Worm (Caenorhabditis elegans) whole organism, L4 larva: ENCODE data around the gene srf-3.
A peak's percentile ranks its signal among the peaks of the same experiment; 100 is the strongest.

ENCODE experiments used
- F44E2.7 ChIP-seq: fragments of 200-800 bp; sonication (Bioruptor generic); IDR thresholded peaks from 2 replicates; pipeline ENCODE4 v2.1.2; 2022; ENCODE audit warnings: missing genetic modification characterization, missing compliant biosample characterization
- daf-16 ChIP-seq, 3 experiments: sonication (generic microtip); optimal IDR thresholded peaks; 2 replicates each; lab custom pipeline; 2016 to 2017; ENCODE audit warnings: missing genetic modification characterization in 3 of 3, missing genetic modification reagents in 3 of 3, mild to moderate bottlenecking in 2 of 3, missing compliant biosample characterization in 2 of 3, missing biosample characterization in 1 of 3, moderate library complexity in 1 of 3
- dmd-6 ChIP-seq: fragments of 200-800 bp; sonication (Bioruptor generic); IDR thresholded peaks from 2 replicates; pipeline ENCODE4 v1.3.6; 2022; ENCODE audit warnings: missing genetic modification reagents, missing genetic modification characterization, missing compliant biosample characterization
- dve-1 ChIP-seq: sonication (generic microtip); optimal IDR thresholded peaks from 2 replicates; lab custom pipeline; 2017; ENCODE audit warnings: antibody characterized with exemption, mild to moderate bottlenecking, missing genetic modification characterization, missing compliant biosample characterization; ENCODE audit not compliant: insufficient read depth
- gei-8 ChIP-seq: fragments of 200-800 bp; sonication (Bioruptor generic); optimal IDR thresholded peaks from 2 replicates; lab custom pipeline; 2018; ENCODE audit warnings: mild to moderate bottlenecking, missing genetic modification characterization, missing compliant biosample characterization
- nhr-28 ChIP-seq: fragments of 150-350 bp; optimal IDR thresholded peaks from 2 replicates; lab custom pipeline; 2014; ENCODE audit warnings: missing biosample characterization, missing genetic modification characterization
- pqm-1 ChIP-seq: sonication (generic microtip); optimal IDR thresholded peaks from 2 replicates; lab custom pipeline; 2017; ENCODE audit warnings: missing biosample characterization, missing genetic modification characterization

Gene srf-3

DNA sequence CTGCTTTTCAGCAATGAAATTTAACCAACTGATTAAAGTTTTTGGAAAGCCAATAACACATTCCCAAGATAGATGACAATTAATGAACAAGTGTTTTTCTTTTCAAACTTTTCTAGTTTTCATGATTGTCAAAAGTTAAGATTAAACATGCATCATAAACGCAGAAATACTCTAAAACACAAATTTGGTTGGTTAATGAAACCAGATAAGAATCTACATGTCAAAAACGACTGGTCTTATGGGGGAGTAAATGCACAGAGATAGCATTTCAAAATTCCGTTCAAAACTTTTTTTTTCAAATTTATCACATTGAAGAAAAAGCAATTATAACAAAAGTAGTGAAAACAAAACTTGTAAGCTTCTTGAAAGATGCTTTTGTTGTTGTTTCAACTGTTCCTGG lies 54.4 kb downstream of the srf-3 start:
- TF ChIP-seq dmd-6 (GFP tag; lab: Robert Waterston, UW) = peak; percentile 12; the same call in 1 of the 2 replicates
- peak; percentile 44 for TF ChIP-seq dve-1 (tag; lab: Kevin White, UChicago)
- no peak for TF ChIP-seq daf-16 (GFP tag; optimal IDR thresholded peaks at IDR 0.05; lab: Kevin White, UChicago)
- peak; percentile 25 for TF ChIP-seq daf-16 (tag; optimal IDR thresholded peaks at IDR 0.05; lab: Kevin White, UChicago)
- no peak for TF ChIP-seq F44E2.7 (GFP tag; lab: Robert Waterston, UW)
- peak; percentile 71 for TF ChIP-seq pqm-1
- no peak for TF ChIP-seq gei-8
- TF ChIP-seq nhr-28 (tag; lab: Kevin White, UChicago) = peak; percentile 38
